Fruit fly (Drosophila melanogaster) whole organism, embryonic: ENCODE measurements around the gene CG14966.

Source experiments
- ATbp ChIP-seq: fragments of 200-800 bp; sonication (Bioruptor generic); optimal IDR thresholded peaks from 2 replicates; lab custom pipeline; 2017; ENCODE audit warnings: missing biosample characterization, mild to moderate bottlenecking, missing genetic modification characterization, missing genetic modification reagents
- Abd-B ChIP-seq: fragments of 200-800 bp; sonication (Bioruptor generic); optimal IDR thresholded peaks from 2 replicates; lab custom pipeline; 2018; ENCODE audit warnings: missing biosample characterization, mild to moderate bottlenecking, missing genetic modification characterization, moderate library complexity
- Adf1 ChIP-seq: fragments of 200-800 bp; sonication (Bioruptor generic); IDR thresholded peaks from 2 replicates; pipeline ENCODE4 v1.3.6; 2022; ENCODE audit warnings: missing biosample characterization, missing genetic modification characterization
- Aef1 ChIP-seq: fragments of 200-800 bp; sonication (Bioruptor generic); IDR thresholded peaks from 3 replicates; pipeline ENCODE4 v1.3.6; 2022; ENCODE audit warnings: missing biosample characterization, missing genetic modification characterization
- Antp ChIP-seq: fragments of 200-800 bp; sonication (Bioruptor generic); optimal IDR thresholded peaks from 3 replicates; lab custom pipeline; 2016; ENCODE audit warnings: missing biosample characterization, missing genetic modification characterization
- Asciz ChIP-seq: fragments of 200-800 bp; sonication (Bioruptor generic); optimal IDR thresholded peaks from 2 replicates; lab custom pipeline; 2017; ENCODE audit warnings: missing biosample characterization, mild to moderate bottlenecking, missing genetic modification characterization, missing genetic modification reagents
- Atf6 ChIP-seq: fragments of 200-800 bp; sonication (Bioruptor generic); IDR thresholded peaks from 2 replicates; pipeline ENCODE4 v1.3.6; 2022; ENCODE audit warnings: missing biosample characterization, missing genetic modification characterization
- Bgb ChIP-seq: fragments of 200-800 bp; sonication (Bioruptor generic); IDR thresholded peaks from 2 replicates; pipeline ENCODE4 v1.3.6; 2022; ENCODE audit warnings: missing biosample characterization, missing genetic modification characterization; ENCODE audit not compliant: partially characterized antibody
- CG11723 ChIP-seq: fragments of 200-800 bp; sonication (Bioruptor generic); optimal IDR thresholded peaks from 2 replicates; lab custom pipeline; 2017; ENCODE audit warnings: missing biosample characterization, mild to moderate bottlenecking, missing genetic modification characterization
- CG13287 ChIP-seq: fragments of 200-800 bp; sonication (Bioruptor generic); IDR thresholded peaks from 2 replicates; pipeline ENCODE4 v1.3.6; 2022; ENCODE audit warnings: missing biosample characterization, missing genetic modification characterization; ENCODE audit not compliant: partially characterized antibody
- CG13424 ChIP-seq: fragments of 200-800 bp; sonication (Bioruptor generic); optimal IDR thresholded peaks from 2 replicates; lab custom pipeline; 2019; ENCODE audit warnings: missing biosample characterization, mild to moderate bottlenecking, missing genetic modification characterization, moderate library complexity
- CG14710 ChIP-seq: fragments of 200-800 bp; sonication (Bioruptor generic); optimal IDR thresholded peaks from 3 replicates; lab custom pipeline; 2019; ENCODE audit warnings: missing biosample characterization, mild to moderate bottlenecking, missing genetic modification characterization, moderate library complexity
- CG1647 ChIP-seq: fragments of 200-800 bp; sonication (Bioruptor generic); optimal IDR thresholded peaks from 3 replicates; lab custom pipeline; 2016; ENCODE audit warnings: missing biosample characterization, missing genetic modification characterization
- CG17568 ChIP-seq: fragments of 200-800 bp; sonication (Bioruptor generic); optimal IDR thresholded peaks from 2 replicates; lab custom pipeline; 2018; ENCODE audit warnings: missing biosample characterization, mild to moderate bottlenecking, missing genetic modification characterization, moderate library complexity
- CG1792 ChIP-seq: fragments of 200-800 bp; sonication (Bioruptor generic); optimal IDR thresholded peaks from 2 replicates; lab custom pipeline; 2016; ENCODE audit warnings: missing biosample characterization, missing genetic modification characterization
- CG18011 ChIP-seq: fragments of 200-800 bp; sonication (Bioruptor generic); optimal IDR thresholded peaks from 2 replicates; lab custom pipeline; 2017; ENCODE audit warnings: missing biosample characterization, missing genetic modification characterization, mild to moderate bottlenecking, moderate library complexity, missing genotype
- CG18476 ChIP-seq: fragments of 200-800 bp; sonication (Bioruptor generic); optimal IDR thresholded peaks from 2 replicates; lab custom pipeline; 2016; ENCODE audit warnings: missing biosample characterization, mild to moderate bottlenecking, missing genetic modification characterization
- CG18619 ChIP-seq: fragments of 200-800 bp; sonication (Bioruptor generic); optimal IDR thresholded peaks from 3 replicates; lab custom pipeline; 2017; ENCODE audit warnings: missing biosample characterization, mild to moderate bottlenecking, missing genetic modification characterization
- CG2120 ChIP-seq: fragments of 200-800 bp; sonication (Bioruptor generic); optimal IDR thresholded peaks from 3 replicates; lab custom pipeline; 2016; ENCODE audit warnings: missing biosample characterization, missing genetic modification characterization
- CG30403 ChIP-seq: fragments of 200-800 bp; sonication (Bioruptor generic); optimal IDR thresholded peaks from 3 replicates; lab custom pipeline; 2016; ENCODE audit warnings: missing biosample characterization, missing genetic modification characterization
- CG3065 ChIP-seq: fragments of 200-800 bp; sonication (Bioruptor generic); optimal IDR thresholded peaks from 2 replicates; lab custom pipeline; 2016; ENCODE audit warnings: missing biosample characterization, missing genetic modification characterization
- CG31441 ChIP-seq: fragments of 200-800 bp; sonication (Bioruptor generic); IDR thresholded peaks from 2 replicates; pipeline ENCODE4 v1.3.6; 2022; ENCODE audit warnings: missing biosample characterization, missing genetic modification characterization
- CG3281 ChIP-seq: fragments of 200-800 bp; sonication (Bioruptor generic); optimal IDR thresholded peaks from 3 replicates; lab custom pipeline; 2017; ENCODE audit warnings: missing biosample characterization, mild to moderate bottlenecking, missing genetic modification characterization
- CG6654 ChIP-seq: fragments of 200-800 bp; sonication (Bioruptor generic); optimal IDR thresholded peaks from 2 replicates; lab custom pipeline; 2017; ENCODE audit warnings: missing biosample characterization, mild to moderate bottlenecking, missing genetic modification characterization
- CG6683 ChIP-seq: fragments of 200-800 bp; sonication (Bioruptor generic); optimal IDR thresholded peaks from 2 replicates; lab custom pipeline; 2017; ENCODE audit warnings: missing biosample characterization, mild to moderate bottlenecking, missing genetic modification characterization, missing genetic modification reagents
- CG6689 ChIP-seq: fragments of 200-800 bp; sonication (Bioruptor generic); IDR thresholded peaks from 2 replicates; pipeline ENCODE4 v1.3.6; 2022; ENCODE audit warnings: missing biosample characterization, missing genetic modification characterization
- CG6765 ChIP-seq: fragments of 200-800 bp; sonication (Bioruptor generic); optimal IDR thresholded peaks from 3 replicates; lab custom pipeline; 2017; ENCODE audit warnings: missing biosample characterization, mild to moderate bottlenecking, missing genetic modification characterization
- CG6813 ChIP-seq: fragments of 200-800 bp; sonication (Bioruptor generic); optimal IDR thresholded peaks from 2 replicates; lab custom pipeline; 2017; ENCODE audit warnings: missing biosample characterization, missing genetic modification characterization, mild to moderate bottlenecking, moderate library complexity, missing genetic modification reagents
- CG7271 ChIP-seq: fragments of 200-800 bp; sonication (Bioruptor generic); optimal IDR thresholded peaks from 2 replicates; lab custom pipeline; 2018; ENCODE audit warnings: missing biosample characterization, mild to moderate bottlenecking, missing genetic modification characterization, moderate library complexity
- CG7372 ChIP-seq: fragments of 200-800 bp; sonication (Bioruptor generic); IDR thresholded peaks from 2 replicates; pipeline ENCODE4 v1.3.6; 2022; ENCODE audit warnings: missing biosample characterization, missing genetic modification characterization
- CG7786 ChIP-seq: fragments of 200-800 bp; sonication (Bioruptor generic); optimal IDR thresholded peaks from 2 replicates; lab custom pipeline; 2016; ENCODE audit warnings: missing biosample characterization, missing genetic modification characterization
- CG8944 ChIP-seq: fragments of 200-800 bp; sonication (Bioruptor generic); optimal IDR thresholded peaks from 3 replicates; lab custom pipeline; 2016; ENCODE audit warnings: missing biosample characterization, missing genetic modification characterization
- CG9609 ChIP-seq: fragments of 200-800 bp; sonication (Bioruptor generic); optimal IDR thresholded peaks from 3 replicates; lab custom pipeline; 2016; ENCODE audit warnings: missing biosample characterization, missing genetic modification characterization
- MTF-1 ChIP-seq: fragments of 200-800 bp; sonication (Bioruptor generic); optimal IDR thresholded peaks from 2 replicates; lab custom pipeline; 2018; ENCODE audit warnings: missing biosample characterization, mild to moderate bottlenecking, missing genetic modification characterization, borderline replicate concordance
- NC2β ChIP-seq: fragments of 200-800 bp; sonication (Bioruptor generic); optimal IDR thresholded peaks from 2 replicates; lab custom pipeline; 2016; ENCODE audit warnings: missing biosample characterization, missing genetic modification characterization
- Nf-YA ChIP-seq: fragments of 200-800 bp; sonication (Bioruptor generic); IDR thresholded peaks from 2 replicates; pipeline ENCODE4 v1.3.6; 2022; ENCODE audit warnings: missing biosample characterization, missing genetic modification characterization
- Rfx ChIP-seq: fragments of 200-800 bp; sonication (Bioruptor generic); IDR thresholded peaks from 2 replicates; pipeline ENCODE4 v1.3.6; 2022; ENCODE audit warnings: missing biosample characterization, missing genetic modification characterization
- Usf ChIP-seq: fragments of 200-800 bp; sonication (Bioruptor generic); optimal IDR thresholded peaks from 2 replicates; lab custom pipeline; 2017; ENCODE audit warnings: missing genotype, missing biosample characterization, missing genetic modification characterization
- abd-A ChIP-seq: fragments of 200-800 bp; sonication (Bioruptor generic); optimal IDR thresholded peaks from 3 replicates; lab custom pipeline; 2019; ENCODE audit warnings: missing biosample characterization, mild to moderate bottlenecking, missing genetic modification characterization, moderate library complexity
- ac ChIP-seq: fragments of 200-800 bp; sonication (Bioruptor generic); optimal IDR thresholded peaks from 3 replicates; lab custom pipeline; 2017; ENCODE audit warnings: missing biosample characterization, mild to moderate bottlenecking, missing genetic modification characterization
- dmrt11E ChIP-seq: fragments of 200-800 bp; sonication (Bioruptor generic); optimal IDR thresholded peaks from 3 replicates; lab custom pipeline; 2018; ENCODE audit warnings: missing biosample characterization, mild to moderate bottlenecking, missing genetic modification characterization, moderate library complexity
- kah ChIP-seq: fragments of 200-800 bp; sonication (Bioruptor generic); optimal IDR thresholded peaks from 2 replicates; lab custom pipeline; 2018; ENCODE audit warnings: missing biosample characterization, mild to moderate bottlenecking, missing genetic modification characterization
- knrl ChIP-seq: fragments of 200-800 bp; sonication (Bioruptor generic); IDR thresholded peaks from 3 replicates; pipeline ENCODE4 v1.3.6; 2022; ENCODE audit warnings: missing biosample characterization, missing genetic modification characterization; ENCODE audit not compliant: partially characterized antibody
- onecut ChIP-seq: fragments of 200-800 bp; sonication (Bioruptor generic); IDR thresholded peaks from 2 replicates; pipeline ENCODE4 v1.3.6; 2022; ENCODE audit warnings: missing biosample characterization, missing genetic modification characterization
- otp ChIP-seq: fragments of 200-800 bp; sonication (Bioruptor generic); IDR thresholded peaks from 3 replicates; pipeline ENCODE4, ENCODE4 v1.3.6; 2022; ENCODE audit warnings: missing biosample characterization, missing genetic modification characterization
- pfk ChIP-seq: fragments of 200-800 bp; sonication (Bioruptor generic); optimal IDR thresholded peaks from 2 replicates; lab custom pipeline; 2018; ENCODE audit warnings: missing biosample characterization, mild to moderate bottlenecking, missing genetic modification characterization, moderate library complexity
- salm ChIP-seq: fragments of 200-800 bp; sonication (Bioruptor generic); optimal IDR thresholded peaks from 2 replicates; lab custom pipeline; 2018; ENCODE audit warnings: missing biosample characterization, mild to moderate bottlenecking, missing genetic modification characterization
- sens ChIP-seq: fragments of 200-800 bp; sonication (Bioruptor generic); peaks from one replicate; lab custom pipeline; 2016; ENCODE audit warnings: missing biosample characterization, missing genetic modification characterization
- tap ChIP-seq: fragments of 200-800 bp; optimal IDR thresholded peaks from 3 replicates; lab custom pipeline; 2019; ENCODE audit warnings: missing biosample characterization, mild to moderate bottlenecking, missing genetic modification characterization, moderate library complexity
- tup ChIP-seq: fragments of 200-800 bp; sonication (Bioruptor generic); optimal IDR thresholded peaks from 2 replicates; lab custom pipeline; 2016; ENCODE audit warnings: missing biosample characterization, mild to moderate bottlenecking, missing genetic modification characterization, moderate library complexity

The CG14966 gene

dm6 chr3L:3208895-3209294, 11.5 kb upstream of the CG14966 start, which contains the start of the genes CG32269 and CG32270 (continued):
- TF ChIP-seq CG1647 (GFP tag; lab: Kevin White, UChicago) (no peak), Atf6 (GFP tag; lab: Robert Waterston, UW) (no peak), CG18011 (GFP tag; lab: Kevin White, UChicago) (no peak), CG13424 (tag; lab: Kevin White, UChicago) (no peak), CG7372 (GFP tag; lab: Robert Waterston, UW) (no peak), Aef1 (GFP tag; lab: Robert Waterston, UW) (no peak), tap (tag; lab: Kevin White, UChicago) (no peak), Antp (GFP tag; lab: Kevin White, UChicago) (no peak), MTF-1 (GFP tag; lab: Kevin White, UChicago) (peak; percentile 0), CG6683 (GFP tag; lab: Kevin White, UChicago) (no peak), CG11723 (GFP tag; lab: Kevin White, UChicago) (no peak), CG3065 (no peak), Nf-YA (GFP tag; lab: Robert Waterston, UW) (no peak), CG18476 (GFP tag; lab: Kevin White, UChicago) (no peak), Abd-B (GFP tag; lab: Kevin White, UChicago) (no peak), tup (GFP tag; lab: Kevin White, UChicago) (no peak), CG6654 (GFP tag; lab: Kevin White, UChicago) (no peak), Asciz (GFP tag; lab: Kevin White, UChicago) (no peak), CG2120 (GFP tag; lab: Kevin White, UChicago) (no peak), CG6813 (GFP tag; lab: Kevin White, UChicago) (peak; percentile 18), Adf1 (no peak), knrl (GFP tag; lab: Robert Waterston, UW) (no peak), CG7271 (tag; lab: Kevin White, UChicago) (no peak), CG18619 (GFP tag; lab: Kevin White, UChicago) (peak; percentile 3), CG1792 (GFP tag; lab: Kevin White, UChicago) (no peak), CG9609 (GFP tag; lab: Kevin White, UChicago) (no peak), CG14710 (tag; lab: Kevin White, UChicago) (no peak), Bgb (GFP tag; lab: Robert Waterston, UW) (no peak), kah (GFP tag; lab: Kevin White, UChicago) (peak; percentile 71), CG8944 (GFP tag; lab: Kevin White, UChicago) (no peak), CG6689 (GFP tag; lab: Robert Waterston, UW) (no peak), CG30403 (no peak), dmrt11E (no peak)

- TF ChIP-seq Usf (no peak), CG3281 (GFP tag; lab: Kevin White, UChicago) (no peak)
These were observed 8.8 kb upstream of the CG14966 start, which contains the start of gene CG33160 for dm6 chr3L:3206263-3206662. Gene CG33160 (minus strand): TSS chr3L:3206363.

- TF ChIP-seq salm (tag; lab: Kevin White, UChicago) (no peak), CG31441 (GFP tag; lab: Robert Waterston, UW) (no peak), ATbp (GFP tag; lab: Kevin White, UChicago) (no peak), abd-A (no peak), Rfx (GFP tag; lab: Robert Waterston, UW) (no peak), CG17568 (no peak), CG6765 (GFP tag; lab: Kevin White, UChicago) (no peak), onecut (GFP tag; lab: Robert Waterston, UW) (no peak), otp (GFP tag; lab: Robert Waterston, UW) (no peak), ac (GFP tag; lab: Kevin White, UChicago) (no peak), CG13287 (GFP tag; lab: Robert Waterston, UW) (no peak), NC2β (GFP tag; lab: Kevin White, UChicago) (no peak), sens (no peak), CG7786 (GFP tag; lab: Kevin White, UChicago) (no peak), pfk (GFP tag; lab: Kevin White, UChicago) (no peak)
These were observed 7.9 kb upstream of the CG14966 start, which contains the start of gene CG32277 for dm6 chr3L:3205349-3205748. Gene CG32277 (minus strand): TSS chr3L:3205449.
